Worm (Caenorhabditis elegans) whole organism, mixed stage, embryonic: Measurements from ENCODE around the gene Y55F3BR.11.

Source experiments
- blmp-1 ChIP-seq: fragments of 150-350 bp; optimal IDR thresholded peaks from 2 replicates; lab custom pipeline; 2014; ENCODE audit warnings: missing biosample characterization, missing genetic modification characterization
- ceh-83 ChIP-seq: fragments of 200-800 bp; sonication (Bioruptor generic); optimal IDR thresholded peaks from 2 replicates; lab custom pipeline; 2018; ENCODE audit warnings: mild to moderate bottlenecking, missing genetic modification characterization, missing compliant biosample characterization
- elt-3 ChIP-seq: fragments of 150-350 bp; optimal IDR thresholded peaks from 2 replicates; lab custom pipeline; 2014; ENCODE audit warnings: missing biosample characterization, missing genetic modification characterization
- lin-13 ChIP-seq: fragments of 150-350 bp; optimal IDR thresholded peaks from 2 replicates; lab custom pipeline; 2014; ENCODE audit warnings: missing biosample characterization, missing genetic modification characterization
- mep-1 ChIP-seq: fragments of 150-350 bp; optimal IDR thresholded peaks from 2 replicates; lab custom pipeline; 2017; ENCODE audit warnings: missing biosample characterization, missing genetic modification reagents, missing genetic modification characterization, inconsistent platforms
- nhr-237 ChIP-seq: fragments of 150-350 bp; optimal IDR thresholded peaks from 2 replicates; lab custom pipeline; 2014; ENCODE audit warnings: missing biosample characterization, missing genetic modification characterization
- nhr-28 ChIP-seq: fragments of 150-350 bp; optimal IDR thresholded peaks from 2 replicates; lab custom pipeline; 2014; ENCODE audit warnings: missing biosample characterization, missing genetic modification characterization
- pha-4 ChIP-seq: fragments of 150-350 bp; optimal IDR thresholded peaks from 2 replicates; lab custom pipeline; 2018; ENCODE audit warnings: missing biosample characterization, missing genetic modification reagents, missing genetic modification characterization
- snpc-4 ChIP-seq: fragments of 150-350 bp; optimal IDR thresholded peaks from 2 replicates; lab custom pipeline; 2014; ENCODE audit warnings: missing biosample characterization, missing genetic modification characterization
- unc-39 ChIP-seq: fragments of 150-350 bp; optimal IDR thresholded peaks from 2 replicates; lab custom pipeline; 2014; ENCODE audit warnings: missing biosample characterization, missing genetic modification characterization
- unc-62 ChIP-seq: fragments of 150-350 bp; optimal IDR thresholded peaks from 2 replicates; lab custom pipeline; 2014; ENCODE audit warnings: missing biosample characterization, missing genetic modification reagents, missing genetic modification characterization

DNA sequence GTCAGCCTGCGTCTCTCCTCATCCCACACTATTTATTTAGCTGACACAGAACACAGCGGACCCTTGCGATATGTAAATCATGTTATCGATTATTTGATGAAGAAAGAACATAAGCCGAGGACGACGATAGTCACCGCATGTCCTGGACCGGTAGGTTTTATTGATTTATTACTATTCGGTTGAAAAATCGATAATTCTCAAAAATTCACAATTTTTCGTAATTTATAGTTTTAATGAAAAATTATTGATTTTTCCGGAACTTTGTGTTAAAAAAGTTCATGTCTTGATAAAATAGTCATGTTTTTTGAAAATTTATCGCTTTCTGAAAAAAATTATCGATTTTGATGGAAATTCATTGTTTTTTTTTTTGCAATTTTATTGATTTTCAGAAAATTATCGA, 6.8 kb upstream of the Y55F3BR.11 start:
- TF ChIP-seq unc-62 (GFP tag; lab: Kevin White, UChicago) (no peak), blmp-1 (tag; lab: Kevin White, UChicago) (no peak), ceh-83 (GFP tag; lab: Kevin White, UChicago) (no peak), pha-4 (no peak), mep-1 (tag; lab: Kevin White, UChicago) (no peak), nhr-28 (tag; lab: Kevin White, UChicago) (no peak), lin-13 (tag; lab: Kevin White, UChicago) (no peak), unc-39 (tag; lab: Kevin White, UChicago) (no peak), snpc-4 (tag; lab: Kevin White, UChicago) (no peak), nhr-237 (no peak), elt-3 (tag; lab: Kevin White, UChicago) (no peak)
